Fruit fly (Drosophila melanogaster) S2 (cell line): ENCODE measurements around the gene Peritrophin-15b.

Experiments
- CG8478 ChIP-seq: fragments of >200 bp; optimal IDR thresholded peaks from 2 replicates; lab custom pipeline; 2018
- CTCF ChIP-seq, 2 experiments: fragments of >200 bp; optimal IDR thresholded peaks; 2 replicates each; lab custom pipeline; 2018

The Peritrophin-15b gene

dm6 chr2L:8395996-8396699, 1.4 kb upstream of the Peritrophin-15b start, which contains the start of the genes Peritrophin-15a and CG13385:
TSS of gene Peritrophin-15a (minus strand) at chr2L:8396096.
TSS of gene CG13385 (plus strand) at chr2L:8396649.
- TF ChIP-seq CTCF (optimal IDR thresholded peaks at IDR 0.05; lab: Kevin White, UChicago) (no peak), CG8478 (lab: Kevin White, UChicago) (no peak)

DNA sequence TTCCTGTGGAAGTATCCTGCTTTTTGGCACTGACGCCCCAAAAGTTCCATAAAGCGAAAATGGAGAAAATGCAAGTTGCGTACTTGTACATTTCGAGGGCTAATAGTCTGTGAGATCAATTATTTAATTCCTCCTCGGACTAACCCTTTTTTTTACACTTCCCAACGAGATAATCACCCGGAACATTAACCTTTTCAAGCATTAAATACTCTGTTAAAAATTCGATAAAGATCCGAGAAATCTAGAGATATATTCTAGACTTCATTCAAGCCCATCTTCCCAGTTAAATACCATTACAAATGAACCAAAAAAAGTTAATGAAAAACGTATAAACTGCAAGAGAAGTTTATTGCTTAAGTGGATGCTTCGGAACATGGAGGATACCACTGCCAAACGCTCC, 560 bp downstream of the Peritrophin-15b start, which contains the start of gene lectin-29Ca:
lectin-29Ca (minus strand) TSS at position 101 of the 400 bp plus-strand sequence.
- TF ChIP-seq CG8478 (lab: Kevin White, UChicago) = no peak
- no peak for TF ChIP-seq CTCF (optimal IDR thresholded peaks at IDR 0.05; lab: Kevin White, UChicago)

- TF ChIP-seq CTCF (optimal IDR thresholded peaks at IDR 0.05; lab: Kevin White, UChicago) (no peak), CG8478 (lab: Kevin White, UChicago) (no peak)
Measured at dm6 chr2L:8393122-8393521, 1.6 kb downstream of the Peritrophin-15b start, which contains the start of gene Acp29AB. TSS of gene Acp29AB (minus strand) at chr2L:8393222.

dm6 chr2L:8392298-8392697, 2.4 kb downstream of the Peritrophin-15b start, which contains the start of gene CG42820:
TSS of gene CG42820 (minus strand) at chr2L:8392398.
- TF ChIP-seq CG8478 (lab: Kevin White, UChicago) (no peak), CTCF (optimal IDR thresholded peaks at IDR 0.05; lab: Kevin White, UChicago) (no peak)

dm6 chr2L:8389231-8389630, 5.5 kb downstream of the Peritrophin-15b start, which contains the start of gene CG42819:
TSS of gene CG42819 (minus strand) at chr2L:8389331.
- no peak for TF ChIP-seq CTCF (optimal IDR thresholded peaks at IDR 0.05; lab: Kevin White, UChicago)
- TF ChIP-seq CG8478 (lab: Kevin White, UChicago) = no peak

- TF ChIP-seq CTCF (optimal IDR thresholded peaks at IDR 0.05; lab: Kevin White, UChicago) = no peak
- TF ChIP-seq CG8478 (lab: Kevin White, UChicago) = no peak
Measured at dm6 chr2L:8385849-8386248, 8.9 kb downstream of the Peritrophin-15b start.

DNA sequence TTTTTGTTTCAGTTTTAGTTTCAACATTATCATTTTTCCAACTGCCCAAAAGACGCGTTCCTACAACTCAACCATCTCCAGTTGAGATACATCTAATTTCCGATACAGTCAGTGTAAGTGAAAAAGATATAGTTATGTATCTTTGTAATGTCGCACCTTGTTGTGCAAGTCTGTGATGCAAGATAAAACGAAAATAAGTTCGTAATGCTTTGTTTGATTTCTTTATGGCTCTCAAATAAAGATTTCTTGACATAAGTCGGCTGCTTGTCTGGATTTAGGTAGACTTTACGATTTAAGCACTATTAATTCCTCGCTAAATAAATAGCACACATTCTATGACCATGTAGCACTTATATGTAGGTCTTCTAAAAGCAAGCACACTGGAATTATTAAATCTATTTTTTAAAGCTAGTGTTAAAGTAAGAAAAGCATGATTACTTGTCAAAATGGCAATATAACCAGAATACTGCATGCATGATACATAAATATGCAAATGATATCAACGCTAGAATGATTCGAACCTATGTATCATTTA, 9.7 kb downstream of the Peritrophin-15b start:
- no peak for TF ChIP-seq CTCF (optimal IDR thresholded peaks at IDR 0.05; lab: Kevin White, UChicago)
- no peak for TF ChIP-seq CG8478 (lab: Kevin White, UChicago)

DNA sequence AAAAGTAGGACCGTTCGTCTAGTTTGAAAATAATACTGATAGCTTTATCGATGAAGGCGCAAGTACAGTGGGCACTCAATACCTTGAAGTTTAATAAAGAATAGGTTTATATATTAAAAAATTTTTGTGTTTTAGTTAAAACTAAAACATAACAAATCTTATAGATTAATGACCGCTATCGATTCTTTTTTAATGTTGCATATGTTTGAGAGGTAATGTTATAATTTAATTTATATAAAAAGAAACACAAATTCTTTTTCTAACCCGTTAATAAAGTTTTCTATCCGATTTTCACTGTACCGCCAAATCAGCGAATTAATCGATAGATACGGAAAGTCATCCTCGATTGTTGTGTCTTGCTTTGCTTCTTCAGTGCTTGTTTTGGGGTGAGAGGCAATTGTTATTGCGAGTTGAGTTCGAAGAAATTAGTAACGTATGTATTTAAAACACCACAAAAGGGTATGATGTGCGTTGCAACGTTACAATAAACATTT, 10.6 kb downstream of the Peritrophin-15b start, which contains the start of the genes Dad1 and CG13384:
Dad1 (minus strand) TSS at position 30 of the 494 bp plus-strand sequence.
CG13384 (plus strand) TSS at position 348 of the 494 bp plus-strand sequence.
- TF ChIP-seq CG8478 (lab: Kevin White, UChicago) = no peak
- no peak for TF ChIP-seq CTCF (optimal IDR thresholded peaks at IDR 0.05; lab: Kevin White, UChicago)

dm6 chr2L:8382646-8383045, 12.1 kb downstream of the Peritrophin-15b start, which contains the start of the genes CG13392 and Rcd4:
TSS of gene CG13392 (minus strand) at chr2L:8382807.
TSS of gene Rcd4 (plus strand) at chr2L:8382861.
- no peak for TF ChIP-seq CG8478 (lab: Kevin White, UChicago)
- TF ChIP-seq CTCF (optimal IDR thresholded peaks at IDR 0.05; lab: Kevin White, UChicago) = no peak

dm6 chr2L:8381508-8382036, 13.2 kb downstream of the Peritrophin-15b start, which contains the start of gene AlaRS:
TSS of gene AlaRS (minus strand) at chr2L:8381764.
- no peak for TF ChIP-seq CG8478 (lab: Kevin White, UChicago)
- TF ChIP-seq CTCF (optimal IDR thresholded peaks at IDR 0.05; lab: Kevin White, UChicago) = no peak

dm6 chr2L:8376717-8377116, 18.0 kb downstream of the Peritrophin-15b start, which contains the start of the genes CG13390 and CG17294:
TSS of gene CG13390 (minus strand) at chr2L:8376797.
TSS of gene CG17294 (plus strand) at chr2L:8377035.
- TF ChIP-seq CTCF (optimal IDR thresholded peaks at IDR 0.05; lab: Kevin White, UChicago) = no peak

dm6 chr2L:8374235-8374634, 20.5 kb downstream of the Peritrophin-15b start, which contains the start of gene Wdr82:
TSS of gene Wdr82 (plus strand) at chr2L:8374461.
- no peak for TF ChIP-seq CTCF (optimal IDR thresholded peaks at IDR 0.05; lab: Kevin White, UChicago)
- TF ChIP-seq CG8478 (lab: Kevin White, UChicago) = no peak

DNA sequence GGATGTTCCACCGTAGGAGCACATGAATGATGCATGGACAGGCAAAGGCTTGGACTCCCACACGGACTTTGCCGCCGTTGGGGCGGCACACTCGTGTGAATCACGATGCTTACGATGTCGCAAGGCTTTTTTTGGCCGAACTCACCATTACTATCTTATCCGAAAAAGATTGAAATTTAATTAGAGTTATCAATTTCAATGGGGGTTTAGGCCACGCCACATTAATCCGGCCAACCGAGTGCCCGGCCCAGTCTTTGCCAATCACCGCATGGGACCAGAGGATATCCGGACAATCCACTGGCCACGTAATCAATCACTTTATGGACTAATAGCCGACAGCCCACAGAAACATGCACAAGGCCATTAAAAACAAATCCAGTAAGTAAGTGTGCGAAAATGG, 22.5 kb downstream of the Peritrophin-15b start:
- TF ChIP-seq CG8478 (lab: Kevin White, UChicago) (no peak), CTCF (optimal IDR thresholded peaks at IDR 0.05; lab: Kevin White, UChicago) (no peak)

dm6 chr2L:8371354-8371937, 23.3 kb downstream of the Peritrophin-15b start:
- TF ChIP-seq CG8478 (lab: Kevin White, UChicago) (no peak), CTCF (optimal IDR thresholded peaks at IDR 0.05; lab: Kevin White, UChicago) (no peak)
